Worm (Caenorhabditis elegans) whole organism, L3 larva: Measurements from ENCODE around the gene str-158.

ENCODE experiments used
- R02D3.7 ChIP-seq: fragments of 150-350 bp; optimal IDR thresholded peaks from 2 replicates; lab custom pipeline; 2014; ENCODE audit warnings: missing biosample characterization, missing genetic modification characterization
- ZK546.5 ChIP-seq: sonication (generic microtip); optimal IDR thresholded peaks from 2 replicates; lab custom pipeline; 2017; ENCODE audit warnings: missing biosample characterization, missing genetic modification characterization
- aly-2 ChIP-seq: fragments of 150-350 bp; optimal IDR thresholded peaks from 2 replicates; lab custom pipeline; 2014; ENCODE audit warnings: missing biosample characterization, missing genetic modification characterization
- ceh-16 ChIP-seq: sonication (generic microtip); optimal IDR thresholded peaks from 2 replicates; lab custom pipeline; 2017; ENCODE audit warnings: missing biosample characterization, missing genetic modification characterization
- ceh-28 ChIP-seq: fragments of 150-350 bp; optimal IDR thresholded peaks from 2 replicates; lab custom pipeline; 2014; ENCODE audit warnings: missing biosample characterization, missing genetic modification reagents, missing genetic modification characterization
- ceh-82 ChIP-seq: fragments of 150-350 bp; optimal IDR thresholded peaks from 2 replicates; lab custom pipeline; 2014; ENCODE audit warnings: missing biosample characterization, missing genetic modification characterization
- ceh-9 ChIP-seq: sonication (generic microtip); optimal IDR thresholded peaks from 2 replicates; lab custom pipeline; 2018; ENCODE audit warnings: missing biosample characterization, missing genetic modification characterization
- egl-27 ChIP-seq: sonication (generic microtip); optimal IDR thresholded peaks from 4 replicates; lab custom pipeline; 2017; ENCODE audit warnings: missing biosample characterization, missing genetic modification reagents, missing genetic modification characterization
- egl-5 ChIP-seq: fragments of 150-350 bp; optimal IDR thresholded peaks from 2 replicates; lab custom pipeline; 2017; ENCODE audit warnings: missing biosample characterization, missing genetic modification reagents, missing genetic modification characterization, inconsistent platforms
- elt-1 ChIP-seq: fragments of 150-350 bp; optimal IDR thresholded peaks from 2 replicates; lab custom pipeline; 2014; ENCODE audit warnings: missing biosample characterization, missing genetic modification characterization
- elt-2 ChIP-seq: sonication (generic microtip); optimal IDR thresholded peaks from 2 replicates; lab custom pipeline; 2016; ENCODE audit warnings: missing genetic modification reagents, mild to moderate bottlenecking, missing genetic modification characterization, missing compliant biosample characterization
- elt-3 ChIP-seq, 3 experiments: fragments of 150-350 bp in 1 of 3; sonication (generic microtip) in 2 of 3; optimal IDR thresholded peaks; 2 replicates in 2 of 3; 4 replicates in 1 of 3; lab custom pipeline; 2014 to 2017; ENCODE audit warnings: missing biosample characterization in 3 of 3, missing genetic modification characterization in 3 of 3
- eor-1 ChIP-seq, 2 experiments: fragments of 150-350 bp; optimal IDR thresholded peaks; 2 replicates each; lab custom pipeline; 2014 to 2018; ENCODE audit warnings: missing biosample characterization in 2 of 2, missing genetic modification characterization in 2 of 2
- fkh-10 ChIP-seq: sonication (generic microtip); optimal IDR thresholded peaks from 2 replicates; lab custom pipeline; 2017; ENCODE audit warnings: missing biosample characterization, missing genetic modification reagents, missing genetic modification characterization
- fos-1 ChIP-seq: fragments of 150-350 bp; optimal IDR thresholded peaks from 2 replicates; lab custom pipeline; 2014; ENCODE audit warnings: missing biosample characterization, missing genetic modification characterization
- hmg-11 ChIP-seq: sonication (generic microtip); optimal IDR thresholded peaks from 2 replicates; lab custom pipeline; 2016; ENCODE audit warnings: missing genetic modification characterization, missing compliant biosample characterization
- jun-1 ChIP-seq: fragments of 150-350 bp; optimal IDR thresholded peaks from 2 replicates; lab custom pipeline; 2014; ENCODE audit warnings: missing biosample characterization, missing genetic modification reagents, missing genetic modification characterization
- lin-15B ChIP-seq: fragments of 150-350 bp; optimal IDR thresholded peaks from 2 replicates; lab custom pipeline; 2014; ENCODE audit warnings: missing biosample characterization, missing genetic modification characterization
- mdl-1 ChIP-seq: fragments of 150-350 bp; optimal IDR thresholded peaks from 2 replicates; lab custom pipeline; 2014; ENCODE audit warnings: missing biosample characterization, missing genetic modification characterization
- mml-1 ChIP-seq: fragments of 150-350 bp; sonication (generic microtip); optimal IDR thresholded peaks from 3 replicates; lab custom pipeline; 2014; ENCODE audit warnings: missing biosample characterization, missing genetic modification characterization
- nhr-11 ChIP-seq: fragments of 150-350 bp; optimal IDR thresholded peaks from 2 replicates; lab custom pipeline; 2014; ENCODE audit warnings: missing biosample characterization, missing genetic modification characterization
- nhr-12 ChIP-seq: fragments of 150-350 bp; optimal IDR thresholded peaks from 2 replicates; lab custom pipeline; 2014; ENCODE audit warnings: missing biosample characterization, missing genetic modification characterization
- nhr-23 ChIP-seq: fragments of 150-350 bp; optimal IDR thresholded peaks from 2 replicates; lab custom pipeline; 2014; ENCODE audit warnings: missing biosample characterization, missing genetic modification reagents, missing genetic modification characterization
- nhr-25 ChIP-seq: sonication (generic microtip); optimal IDR thresholded peaks from 2 replicates; lab custom pipeline; 2017; ENCODE audit warnings: missing biosample characterization, missing genetic modification characterization
- nhr-28 ChIP-seq: fragments of 150-350 bp; optimal IDR thresholded peaks from 2 replicates; lab custom pipeline; 2014; ENCODE audit warnings: missing biosample characterization, missing genetic modification characterization
- nhr-76 ChIP-seq: fragments of 150-350 bp; sonication (generic microtip); optimal IDR thresholded peaks from 5 replicates; lab custom pipeline; 2014; ENCODE audit warnings: missing biosample characterization, missing genetic modification characterization
- nhr-77 ChIP-seq: fragments of 150-350 bp; optimal IDR thresholded peaks from 2 replicates; lab custom pipeline; 2014; ENCODE audit warnings: missing biosample characterization, missing genetic modification characterization
- pha-4 ChIP-seq: fragments of 150-350 bp; optimal IDR thresholded peaks from 2 replicates; lab custom pipeline; 2014; ENCODE audit warnings: missing biosample characterization, missing genetic modification reagents, missing genetic modification characterization
- skn-1 ChIP-seq: fragments of 150-350 bp; optimal IDR thresholded peaks from 2 replicates; lab custom pipeline; 2014; ENCODE audit warnings: missing biosample characterization, missing genetic modification characterization
- snpc-4 ChIP-seq: fragments of 150-350 bp; optimal IDR thresholded peaks from 2 replicates; lab custom pipeline; 2014; ENCODE audit warnings: missing biosample characterization, missing genetic modification characterization
- unc-62 ChIP-seq: fragments of 150-350 bp; sonication (generic microtip); optimal IDR thresholded peaks from 4 replicates; lab custom pipeline; 2014; ENCODE audit warnings: missing biosample characterization, missing genetic modification reagents, missing genetic modification characterization
- ztf-11 ChIP-seq: fragments of 150-350 bp; optimal IDR thresholded peaks from 2 replicates; lab custom pipeline; 2014; ENCODE audit warnings: missing biosample characterization, missing genetic modification characterization

The str-158 gene

ce11 chrIV:4890543-4890942, 27.3 kb upstream of the str-158 start, which contains the start of gene T08B6.9:
Gene T08B6.9, plus strand, starts transcription at chrIV:4890843.
- TF ChIP-seq lin-15B (tag; lab: Kevin White, UChicago): no peak
- no peak for TF ChIP-seq elt-1 (tag; lab: Kevin White, UChicago)
- TF ChIP-seq egl-5 (tag; lab: Kevin White, UChicago): no peak
- no peak for TF ChIP-seq ceh-28
- TF ChIP-seq jun-1 (tag; lab: Kevin White, UChicago): no peak
- TF ChIP-seq ceh-82 (tag; lab: Kevin White, UChicago): no peak
- TF ChIP-seq nhr-12 (tag; lab: Kevin White, UChicago): no peak
- no peak for TF ChIP-seq hmg-11
- no peak for TF ChIP-seq ceh-16 (tag; lab: Kevin White, UChicago)
- no peak for TF ChIP-seq ztf-11 (tag; lab: Kevin White, UChicago)
- TF ChIP-seq eor-1 (tag; optimal IDR thresholded peaks at IDR 0.05; lab: Kevin White, UChicago): no peak
- no peak for TF ChIP-seq nhr-25
- no peak for TF ChIP-seq ZK546.5
- no peak for TF ChIP-seq nhr-28
- no peak for TF ChIP-seq elt-3 (tag; optimal IDR thresholded peaks at IDR 0.05; lab: Kevin White, UChicago)
- no peak for TF ChIP-seq ceh-9 (tag; lab: Kevin White, UChicago)
- TF ChIP-seq mdl-1 (tag; lab: Kevin White, UChicago): no peak
- no peak for TF ChIP-seq nhr-23 (tag; lab: Kevin White, UChicago)
- TF ChIP-seq egl-27: no peak
- no peak for TF ChIP-seq skn-1 (tag; lab: Kevin White, UChicago)

ce11 chrIV:4903961-4904360, 13.9 kb upstream of the str-158 start, which contains the start of gene str-161:
Gene str-161, minus strand, starts transcription at chrIV:4904061.
- TF ChIP-seq elt-2 (tag; lab: Kevin White, UChicago): no peak
- TF ChIP-seq fos-1 (tag; lab: Kevin White, UChicago): no peak
- TF ChIP-seq ztf-11 (tag; lab: Kevin White, UChicago): no peak
- no peak for TF ChIP-seq snpc-4
- no peak for TF ChIP-seq nhr-28
- TF ChIP-seq R02D3.7 (tag; lab: Kevin White, UChicago): no peak
- no peak for TF ChIP-seq jun-1 (tag; lab: Kevin White, UChicago)

ce11 chrIV:4905645-4906135, 12.2 kb upstream of the str-158 start, which contains the start of gene T08B6.4:
Gene T08B6.4, plus strand, starts transcription at chrIV:4905695.
- TF ChIP-seq ceh-28 (peak; percentile 79), pha-4 (tag; lab: Kevin White, UChicago) (no peak)

- TF ChIP-seq nhr-23 (tag; lab: Kevin White, UChicago): no peak
These were observed 8.8 kb upstream of the str-158 start, which contains the start of gene str-159 for ce11 chrIV:4909039-4909438. Gene str-159, plus strand, starts transcription at chrIV:4909339.

ce11 chrIV:4913090-4913489, 4.8 kb upstream of the str-158 start, which contains the start of gene str-156:
Gene str-156, plus strand, starts transcription at chrIV:4913390.
- TF ChIP-seq nhr-11 (tag; lab: Kevin White, UChicago): no peak

- TF ChIP-seq mdl-1 (tag; lab: Kevin White, UChicago) (no peak), ceh-82 (tag; lab: Kevin White, UChicago) (no peak), elt-3 (tag; optimal IDR thresholded peaks at IDR 0.05; lab: Kevin White, UChicago) (no peak), R02D3.7 (tag; lab: Kevin White, UChicago) (no peak), nhr-76 (tag; lab: Kevin White, UChicago) (no peak), fkh-10 (GFP tag; lab: Kevin White, UChicago) (no peak), ceh-28 (no peak), skn-1 (tag; lab: Kevin White, UChicago) (no peak), ceh-9 (tag; lab: Kevin White, UChicago) (no peak), aly-2 (no peak), pha-4 (tag; lab: Kevin White, UChicago) (no peak), unc-62 (GFP tag; lab: Kevin White, UChicago) (no peak), nhr-77 (tag; lab: Kevin White, UChicago) (no peak), ztf-11 (tag; lab: Kevin White, UChicago) (no peak), snpc-4 (no peak), mml-1 (tag; lab: Kevin White, UChicago) (no peak), nhr-28 (no peak)
- TF ChIP-seq, all 47 proteins: peak for 0
These were observed 2.2 kb upstream of the str-158 start, which contains the start of gene str-155 for ce11 chrIV:4915689-4916088. Gene str-155, plus strand, starts transcription at chrIV:4915989.
